Worm (Caenorhabditis elegans): Measurements from ENCODE around the gene C53A5.16.
A peak's percentile ranks its signal among the peaks of the same experiment; 100 is the strongest.

The C53A5.16 gene

DNA sequence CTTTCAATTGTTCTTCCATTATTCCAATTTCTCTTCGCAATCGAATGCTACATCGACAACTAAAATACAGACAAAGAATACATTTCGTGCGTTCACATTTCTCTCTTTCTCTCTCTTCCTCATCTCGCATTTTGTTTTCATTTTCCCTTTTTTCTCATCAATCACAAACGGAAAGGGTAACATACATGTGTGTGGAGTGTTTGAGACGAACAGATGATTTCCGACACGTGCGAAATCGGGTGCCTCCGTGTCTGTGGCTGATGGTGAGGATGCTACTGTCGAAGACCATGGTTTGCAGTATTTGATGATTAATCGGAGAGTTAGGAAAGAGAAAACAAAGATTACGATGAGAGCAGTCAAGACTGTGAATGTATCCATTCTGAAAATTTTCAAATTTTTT, 11.7 kb downstream of the C53A5.16 start, which contains the start of gene R02D5.9:
R02D5.9 (minus strand) TSS at position 378 of the 400 bp plus-strand sequence.
- peak; percentile 6 for TF ChIP-seq pag-3 (tag; optimal IDR thresholded peaks at IDR 0.05; ENCODE audit: borderline replicate concordance, insufficient read depth)
- TF ChIP-seq lsy-2 (tag; optimal IDR thresholded peaks at IDR 0.05): peak in 1 of 2 experiments; percentile 43
- TF ChIP-seq tbx-2 (tag; optimal IDR thresholded peaks at IDR 0.05): peak; percentile 42
- TF ChIP-seq lin-14 (GFP tag; optimal IDR thresholded peaks at IDR 0.05): peak; percentile 87
- no peak for TF ChIP-seq sox-4 (tag; optimal IDR thresholded peaks at IDR 0.05)
- peak; percentile 42 for TF ChIP-seq mep-1 (tag; optimal IDR thresholded peaks at IDR 0.05)
- TF ChIP-seq lin-35 (GFP tag; optimal IDR thresholded peaks at IDR 0.05): peak in 1 of 2 experiments; percentile 70
- peak in 1 of 2 experiments; percentile 94 for TF ChIP-seq mdl-1 (tag; optimal IDR thresholded peaks at IDR 0.05)
- TF ChIP-seq nhr-20 (tag; optimal IDR thresholded peaks at IDR 0.05): peak; percentile 50
- TF ChIP-seq snu-23 (GFP tag; optimal IDR thresholded peaks at IDR 0.05): peak; percentile 51
- peak; percentile 4 to 9 for TF ChIP-seq efl-1 (optimal IDR thresholded peaks at IDR 0.05)
- peak in 1 of 2 experiments; percentile 4 for TF ChIP-seq efl-1 (GFP tag; optimal IDR thresholded peaks at IDR 0.05 in 1 of 2)
- TF ChIP-seq skn-1 (tag; optimal IDR thresholded peaks at IDR 0.05): peak; percentile 14
- TF ChIP-seq dpl-1 (GFP tag; optimal IDR thresholded peaks at IDR 0.05): no peak
- no peak for TF ChIP-seq C16A3.4 (tag; optimal IDR thresholded peaks at IDR 0.05)
- TF ChIP-seq nhr-85 (tag): peak; percentile 91
- peak; percentile 6 for TF ChIP-seq unc-130 (tag; optimal IDR thresholded peaks at IDR 0.05)
- peak; percentile 99 for TF ChIP-seq blmp-1 (tag; optimal IDR thresholded peaks at IDR 0.05)
- peak in 4 of 6 experiments; percentile 12 to 87 (median 22) for TF ChIP-seq elt-3 (tag; optimal IDR thresholded peaks at IDR 0.05)
- TF ChIP-seq nhr-71 (tag; optimal IDR thresholded peaks at IDR 0.05): peak; percentile 25
- TF ChIP-seq swsn-7 (tag; optimal IDR thresholded peaks at IDR 0.05): no peak

DNA sequence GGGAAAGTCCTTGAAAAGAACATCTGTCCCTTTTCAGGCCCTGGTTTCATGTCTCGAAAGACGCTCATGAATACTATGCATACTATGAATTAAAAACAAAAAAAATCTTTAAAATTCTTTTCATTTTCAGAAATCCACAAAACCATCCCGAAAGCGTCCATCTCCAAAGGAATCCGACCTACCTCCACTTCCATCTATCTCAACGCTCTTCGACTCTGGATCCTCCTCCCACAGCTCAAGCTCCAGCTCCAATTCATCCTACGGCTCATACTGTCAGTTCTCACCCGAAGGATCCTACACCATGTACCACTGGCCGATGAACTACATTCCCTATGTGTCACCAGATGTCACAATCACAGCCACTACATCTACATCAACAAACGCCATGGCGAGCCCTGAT, 13.9 kb downstream of the C53A5.16 start:
- no peak for TF ChIP-seq pqm-1 (tag; optimal IDR thresholded peaks at IDR 0.05)
- no peak for TF ChIP-seq fkh-8 (tag; optimal IDR thresholded peaks at IDR 0.05)
- TF ChIP-seq swsn-7 (tag; optimal IDR thresholded peaks at IDR 0.05): no peak
- TF ChIP-seq ceh-88 (GFP tag; IDR thresholded peaks at IDR 0.05): no peak
- TF ChIP-seq ztf-4 (tag; optimal IDR thresholded peaks at IDR 0.05): no peak
- TF ChIP-seq C04F5.9 (tag; optimal IDR thresholded peaks at IDR 0.05): no peak
- no peak for TF ChIP-seq egl-13 (tag; optimal IDR thresholded peaks at IDR 0.05)
- TF ChIP-seq jun-1 (tag; optimal IDR thresholded peaks at IDR 0.05): no peak
- TF ChIP-seq dpl-1 (GFP tag; optimal IDR thresholded peaks at IDR 0.05): no peak
- TF ChIP-seq mdl-1 (tag; optimal IDR thresholded peaks at IDR 0.05): no peak
- TF ChIP-seq lin-15B (tag; optimal IDR thresholded peaks at IDR 0.05): no peak
- TF ChIP-seq lir-3 (tag; optimal IDR thresholded peaks at IDR 0.05; ENCODE audit: poor library complexity): no peak
- TF ChIP-seq elt-3 (tag; optimal IDR thresholded peaks at IDR 0.05): no peak
- TF ChIP-seq pax-3 (tag; optimal IDR thresholded peaks at IDR 0.05): no peak
- TF ChIP-seq blmp-1 (tag; optimal IDR thresholded peaks at IDR 0.05): no peak
- no peak for TF ChIP-seq nhr-28 (tag; optimal IDR thresholded peaks at IDR 0.05)
- TF ChIP-seq mep-1 (tag; optimal IDR thresholded peaks at IDR 0.05): no peak
- no peak for TF ChIP-seq ceh-82 (tag; optimal IDR thresholded peaks at IDR 0.05)
- no peak for TF ChIP-seq nhr-71 (tag; optimal IDR thresholded peaks at IDR 0.05)

ce11 chrV:14508005-14508521, 14.4 kb downstream of the C53A5.16 start, which contains the start of gene R02D5.1:
Gene R02D5.1, plus strand, starts transcription at chrV:14508249.
- TF ChIP-seq fkh-8 (tag; optimal IDR thresholded peaks at IDR 0.05): no peak
- TF ChIP-seq grh-1 (GFP tag; IDR thresholded peaks at IDR 0.05): no peak
- TF ChIP-seq zip-4 (GFP tag; optimal IDR thresholded peaks at IDR 0.05): no peak
- peak; percentile 99 for TF ChIP-seq blmp-1 (tag; optimal IDR thresholded peaks at IDR 0.05)

Data from whole organism, L1 larva.